Worm (Caenorhabditis elegans) whole organism, mixed stage, embryonic: Measurements from ENCODE around the gene F15A8.1.

Experiments used
- M03D4.4 ChIP-seq: sonication (generic microtip); optimal IDR thresholded peaks from 2 replicates; lab custom pipeline; 2017; ENCODE audit warnings: mild to moderate bottlenecking, missing genetic modification characterization, missing compliant biosample characterization
- bed-3 ChIP-seq: fragments of 200-800 bp; sonication (Bioruptor generic); optimal IDR thresholded peaks from 3 replicates; lab custom pipeline; 2018; ENCODE audit warnings: mild to moderate bottlenecking, missing genetic modification characterization, moderate library complexity, missing compliant biosample characterization
- ceh-39 ChIP-seq: fragments of 150-350 bp; optimal IDR thresholded peaks from 2 replicates; lab custom pipeline; 2014; ENCODE audit warnings: missing biosample characterization, missing genetic modification characterization
- ceh-43 ChIP-seq: fragments of 200-800 bp; sonication (Bioruptor generic); optimal IDR thresholded peaks from 2 replicates; lab custom pipeline; 2018; ENCODE audit warnings: mild to moderate bottlenecking, missing genetic modification characterization, moderate library complexity, missing compliant biosample characterization
- ceh-83 ChIP-seq: fragments of 200-800 bp; sonication (Bioruptor generic); optimal IDR thresholded peaks from 2 replicates; lab custom pipeline; 2018; ENCODE audit warnings: mild to moderate bottlenecking, missing genetic modification characterization, missing compliant biosample characterization
- ces-1 ChIP-seq: fragments of 150-350 bp; optimal IDR thresholded peaks from 2 replicates; lab custom pipeline; 2014; ENCODE audit warnings: missing biosample characterization, missing genetic modification reagents, missing genetic modification characterization
- cnd-1 ChIP-seq: fragments of 200-800 bp; sonication (Bioruptor generic); optimal IDR thresholded peaks from 2 replicates; lab custom pipeline; 2018; ENCODE audit warnings: mild to moderate bottlenecking, missing genetic modification characterization, missing compliant biosample characterization
- drap-1 ChIP-seq: fragments of 200-800 bp; sonication (Bioruptor generic); optimal IDR thresholded peaks from 3 replicates; lab custom pipeline; 2018; ENCODE audit warnings: mild to moderate bottlenecking, missing genetic modification characterization, missing compliant biosample characterization
- elt-1 ChIP-seq: sonication (generic microtip); optimal IDR thresholded peaks from 2 replicates; lab custom pipeline; 2017; ENCODE audit warnings: missing genetic modification characterization, mild to moderate bottlenecking, missing compliant biosample characterization, antibody characterized with exemption, moderate library complexity, borderline replicate concordance; ENCODE audit not compliant: insufficient read depth
- elt-3 ChIP-seq: fragments of 150-350 bp; optimal IDR thresholded peaks from 2 replicates; lab custom pipeline; 2014; ENCODE audit warnings: missing biosample characterization, missing genetic modification characterization
- flh-1 ChIP-seq: fragments of 200-800 bp; sonication (Bioruptor generic); optimal IDR thresholded peaks from 2 replicates; lab custom pipeline; 2018; ENCODE audit warnings: mild to moderate bottlenecking, missing genetic modification characterization, moderate library complexity, missing compliant biosample characterization
- ham-2 ChIP-seq: fragments of 200-800 bp; sonication (Bioruptor generic); optimal IDR thresholded peaks from 2 replicates; lab custom pipeline; 2018; ENCODE audit warnings: mild to moderate bottlenecking, missing genetic modification characterization, missing compliant biosample characterization
- hlh-1 ChIP-seq: fragments of 150-350 bp; optimal IDR thresholded peaks from 2 replicates; lab custom pipeline; 2014; ENCODE audit warnings: missing biosample characterization, missing genetic modification reagents, missing genetic modification characterization
- lin-13 ChIP-seq: fragments of 150-350 bp; optimal IDR thresholded peaks from 2 replicates; lab custom pipeline; 2014; ENCODE audit warnings: missing biosample characterization, missing genetic modification characterization
- lin-32 ChIP-seq: fragments of 200-800 bp; sonication (Bioruptor generic); optimal IDR thresholded peaks from 2 replicates; lab custom pipeline; 2018; ENCODE audit warnings: mild to moderate bottlenecking, missing genetic modification characterization, missing compliant biosample characterization
- lsy-2 ChIP-seq: fragments of 150-350 bp; optimal IDR thresholded peaks from 2 replicates; lab custom pipeline; 2014; ENCODE audit warnings: missing biosample characterization, missing genetic modification characterization
- mab-5 ChIP-seq: fragments of 150-350 bp; optimal IDR thresholded peaks from 2 replicates; lab custom pipeline; 2014; ENCODE audit warnings: missing biosample characterization, missing genetic modification characterization
- mep-1 ChIP-seq: fragments of 150-350 bp; optimal IDR thresholded peaks from 2 replicates; lab custom pipeline; 2017; ENCODE audit warnings: missing biosample characterization, missing genetic modification reagents, missing genetic modification characterization, inconsistent platforms
- mls-2 ChIP-seq: sonication (generic microtip); optimal IDR thresholded peaks from 2 replicates; lab custom pipeline; 2016; ENCODE audit warnings: mild to moderate bottlenecking, missing genetic modification characterization, moderate library complexity, missing compliant biosample characterization
- nhr-12 ChIP-seq: fragments of 150-350 bp; optimal IDR thresholded peaks from 2 replicates; lab custom pipeline; 2014; ENCODE audit warnings: missing biosample characterization, missing genetic modification characterization
- nhr-2 ChIP-seq: fragments of 150-350 bp; optimal IDR thresholded peaks from 2 replicates; lab custom pipeline; 2014; ENCODE audit warnings: missing biosample characterization, missing genetic modification characterization
- nhr-237 ChIP-seq: fragments of 150-350 bp; optimal IDR thresholded peaks from 2 replicates; lab custom pipeline; 2014; ENCODE audit warnings: missing biosample characterization, missing genetic modification characterization
- nhr-28 ChIP-seq: fragments of 150-350 bp; optimal IDR thresholded peaks from 2 replicates; lab custom pipeline; 2014; ENCODE audit warnings: missing biosample characterization, missing genetic modification characterization
- nhr-76 ChIP-seq: sonication (generic microtip); optimal IDR thresholded peaks from 2 replicates; lab custom pipeline; 2017; ENCODE audit warnings: missing biosample characterization, missing genetic modification characterization
- pha-4 ChIP-seq: fragments of 150-350 bp; optimal IDR thresholded peaks from 2 replicates; lab custom pipeline; 2018; ENCODE audit warnings: missing biosample characterization, missing genetic modification reagents, missing genetic modification characterization
- sem-2 ChIP-seq: fragments of 200-800 bp; sonication (Bioruptor generic); optimal IDR thresholded peaks from 2 replicates; lab custom pipeline; 2018; ENCODE audit warnings: mild to moderate bottlenecking, missing genetic modification characterization, missing compliant biosample characterization
- sptf-1 ChIP-seq: sonication (generic microtip); optimal IDR thresholded peaks from 2 replicates; lab custom pipeline; 2017; ENCODE audit warnings: mild to moderate bottlenecking, missing genetic modification characterization, moderate library complexity, missing compliant biosample characterization
- tbx-8 ChIP-seq: fragments of 200-800 bp; sonication (Bioruptor generic); optimal IDR thresholded peaks from 2 replicates; lab custom pipeline; 2018; ENCODE audit warnings: mild to moderate bottlenecking, missing genetic modification characterization, moderate library complexity, missing compliant biosample characterization
- unc-120 ChIP-seq: sonication (generic microtip); optimal IDR thresholded peaks from 2 replicates; lab custom pipeline; 2017; ENCODE audit warnings: missing genetic modification characterization, missing compliant biosample characterization; ENCODE audit not compliant: poor library complexity, severe bottlenecking
- unc-39 ChIP-seq: fragments of 150-350 bp; optimal IDR thresholded peaks from 2 replicates; lab custom pipeline; 2014; ENCODE audit warnings: missing biosample characterization, missing genetic modification characterization
- unc-62 ChIP-seq: fragments of 150-350 bp; optimal IDR thresholded peaks from 2 replicates; lab custom pipeline; 2014; ENCODE audit warnings: missing biosample characterization, missing genetic modification reagents, missing genetic modification characterization
- zip-8 ChIP-seq: fragments of 150-350 bp; optimal IDR thresholded peaks from 2 replicates; lab custom pipeline; 2014; ENCODE audit warnings: missing biosample characterization, missing genetic modification characterization
- ztf-11 ChIP-seq: fragments of 150-350 bp; optimal IDR thresholded peaks from 2 replicates; lab custom pipeline; 2014; ENCODE audit warnings: missing biosample characterization, missing genetic modification characterization

The F15A8.1 gene

ce11 chrX:4437555-4437954, 3.2 kb upstream of the F15A8.1 start, which contains the start of gene cest-26:
Gene cest-26 (minus strand): TSS chrX:4437655.
- TF ChIP-seq hlh-1 (tag; lab: Kevin White, UChicago) (peak; percentile 18), ces-1 (peak; percentile 8), mab-5 (tag; lab: Kevin White, UChicago) (no peak), nhr-2 (tag; lab: Kevin White, UChicago) (no peak), ham-2 (GFP tag; lab: Kevin White, UChicago) (no peak)

- TF ChIP-seq M03D4.4 (tag; lab: Kevin White, UChicago) = no peak
- no peak for TF ChIP-seq elt-3 (tag; lab: Kevin White, UChicago)
- no peak for TF ChIP-seq mls-2 (tag; lab: Kevin White, UChicago)
- TF ChIP-seq hlh-1 (tag; lab: Kevin White, UChicago) = no peak
- TF ChIP-seq lin-13 = no peak
- TF ChIP-seq sptf-1 = no peak
- TF ChIP-seq sem-2 = no peak
- TF ChIP-seq ces-1 = no peak
- TF ChIP-seq ceh-83 (GFP tag; lab: Kevin White, UChicago) = no peak
- no peak for TF ChIP-seq ztf-11 (tag; lab: Kevin White, UChicago)
- no peak for TF ChIP-seq ceh-39 (tag; lab: Kevin White, UChicago)
- no peak for TF ChIP-seq mab-5 (tag; lab: Kevin White, UChicago)
- TF ChIP-seq lsy-2 (tag; lab: Kevin White, UChicago) = no peak
- no peak for TF ChIP-seq nhr-76 (tag; lab: Kevin White, UChicago)
- TF ChIP-seq nhr-12 = no peak
These were observed 1.9 kb upstream of the F15A8.1 start for ce11 chrX:4438823-4439222.

ce11 chrX:4439616-4440015, 1.1 kb upstream of the F15A8.1 start:
- TF ChIP-seq nhr-28 (no peak), ceh-43 (GFP tag; lab: Kevin White, UChicago) (no peak), lin-13 (no peak), elt-3 (tag; lab: Kevin White, UChicago) (no peak), nhr-237 (no peak), lin-32 (GFP tag; lab: Kevin White, UChicago) (no peak), elt-1 (tag; lab: Kevin White, UChicago) (no peak), flh-1 (GFP tag; lab: Kevin White, UChicago) (no peak), pha-4 (tag; lab: Kevin White, UChicago) (no peak), ztf-11 (tag; lab: Kevin White, UChicago) (no peak), ces-1 (no peak), mls-2 (tag; lab: Kevin White, UChicago) (no peak), unc-62 (GFP tag; lab: Kevin White, UChicago) (no peak), bed-3 (no peak)
- TF ChIP-seq, all 35 proteins: peak for 0

- TF ChIP-seq sptf-1 (peak; percentile 84), tbx-8 (GFP tag; lab: Kevin White, UChicago) (peak; percentile 67), nhr-237 (no peak), flh-1 (GFP tag; lab: Kevin White, UChicago) (no peak), bed-3 (peak; percentile 63), ces-1 (peak; percentile 10), ceh-43 (GFP tag; lab: Kevin White, UChicago) (peak; percentile 58), drap-1 (GFP tag; lab: Kevin White, UChicago) (peak; percentile 76), unc-39 (no peak), mls-2 (tag; lab: Kevin White, UChicago) (peak; percentile 78), ceh-83 (GFP tag; lab: Kevin White, UChicago) (peak; percentile 80), M03D4.4 (tag; lab: Kevin White, UChicago) (peak; percentile 84), cnd-1 (tag; lab: Kevin White, UChicago) (peak; percentile 78), zip-8 (tag; lab: Kevin White, UChicago) (no peak), mep-1 (tag; lab: Kevin White, UChicago) (peak; percentile 13), unc-120 (peak; percentile 63), nhr-28 (no peak), sem-2 (peak; percentile 63), lin-32 (GFP tag; lab: Kevin White, UChicago) (peak; percentile 33), lin-13 (peak; percentile 18)
These were observed 3.3 kb downstream of the F15A8.1 start for ce11 chrX:4444073-4444472.
